Comparison of ENCODE assay signal across 2 fruit fly cellular contexts in genomic region chr3R:5309234-5309798, dm6.
A peak's percentile ranks its signal among the peaks of the same experiment; 100 is the strongest.
TF ChIP-seq lines count a peak whose summit lies in the region.

No protein-coding gene starts in this region.

- TF ChIP-seq CTCF in whole organism, embryonic (GFP tag; optimal IDR thresholded peaks at IDR 0.05; lab: Kevin White, UChicago) = no peak

TF ChIP-seq in whole organism, adult, 20 proteins besides CTCF, POLR2A, EP300 and RAD21:
- TF ChIP-seq CG33017 (tag; optimal IDR thresholded peaks at IDR 0.05; lab: Kevin White, UChicago) = no peak
- peak; percentile 5 for TF ChIP-seq pad (GFP tag; optimal IDR thresholded peaks at IDR 0.05; lab: Kevin White, UChicago)
- peak; percentile 49 for TF ChIP-seq cic (GFP tag; optimal IDR thresholded peaks at IDR 0.05; lab: Kevin White, UChicago)
- TF ChIP-seq kay (GFP tag; lab: Kevin White, UChicago; ENCODE audit: borderline replicate concordance) = peak; percentile 89

TF ChIP-seq in whole organism, embryonic, 481 proteins besides CTCF, POLR2A, EP300 and RAD21:
- no peak for TF ChIP-seq CG10209 (GFP tag; optimal IDR thresholded peaks at IDR 0.05; lab: Kevin White, UChicago)
- no peak for TF ChIP-seq hth (optimal IDR thresholded peaks at IDR 0.05; lab: Kevin White, UChicago)
- no peak for TF ChIP-seq ab (GFP tag; optimal IDR thresholded peaks at IDR 0.05; lab: Kevin White, UChicago)
- TF ChIP-seq CG13296 (GFP tag; optimal IDR thresholded peaks at IDR 0.05; lab: Kevin White, UChicago) = peak; percentile 2
- TF ChIP-seq ATbp (GFP tag; optimal IDR thresholded peaks at IDR 0.05; lab: Kevin White, UChicago) = no peak
- no peak for TF ChIP-seq ac (GFP tag; optimal IDR thresholded peaks at IDR 0.05; lab: Kevin White, UChicago)
- TF ChIP-seq CG6813 (GFP tag; optimal IDR thresholded peaks at IDR 0.05; lab: Kevin White, UChicago) = peak; percentile 28
- no peak for TF ChIP-seq onecut (GFP tag; IDR thresholded peaks at IDR 0.05; lab: Robert Waterston, UW)
- no peak for TF ChIP-seq NC2β (GFP tag; optimal IDR thresholded peaks at IDR 0.05; lab: Kevin White, UChicago)
- peak; percentile 28 for TF ChIP-seq Med (GFP tag; lab: Kevin White, UChicago)
- TF ChIP-seq Ptx1 (GFP tag; IDR thresholded peaks at IDR 0.05; lab: Robert Waterston, UW) = no peak
- TF ChIP-seq fd3F (GFP tag; optimal IDR thresholded peaks at IDR 0.05; lab: Kevin White, UChicago) = no peak
- TF ChIP-seq CG15479 (GFP tag; optimal IDR thresholded peaks at IDR 0.05; lab: Kevin White, UChicago) = no peak
- no peak for TF ChIP-seq Stat92E (GFP tag; optimal IDR thresholded peaks at IDR 0.05; lab: Kevin White, UChicago)
- peak; percentile 22 for TF ChIP-seq BtbVII (GFP tag; optimal IDR thresholded peaks at IDR 0.05; lab: Kevin White, UChicago)
- TF ChIP-seq HmgD (GFP tag; optimal IDR thresholded peaks at IDR 0.05; lab: Kevin White, UChicago) = no peak
- peak; percentile 12 for TF ChIP-seq sd (tag; optimal IDR thresholded peaks at IDR 0.05; lab: Kevin White, UChicago)
- peak; percentile 25 for TF ChIP-seq PHDP (tag; optimal IDR thresholded peaks at IDR 0.05; lab: Kevin White, UChicago)
- peak; percentile 25 for TF ChIP-seq Deaf1 (tag; optimal IDR thresholded peaks at IDR 0.05; lab: Kevin White, UChicago)
- TF ChIP-seq CG13894 (tag; optimal IDR thresholded peaks at IDR 0.05; lab: Kevin White, UChicago) = peak; percentile 19
- TF ChIP-seq pfk (GFP tag; optimal IDR thresholded peaks at IDR 0.05; lab: Kevin White, UChicago) = no peak
- peak; percentile 12 for TF ChIP-seq sens (GFP tag; lab: Kevin White, UChicago)
- TF ChIP-seq exex (tag; optimal IDR thresholded peaks at IDR 0.05; lab: Kevin White, UChicago) = peak; percentile 83
- TF ChIP-seq Bdp1 (GFP tag; optimal IDR thresholded peaks at IDR 0.05; lab: Kevin White, UChicago) = no peak
- TF ChIP-seq CG34376 (GFP tag; optimal IDR thresholded peaks at IDR 0.05; lab: Kevin White, UChicago) = peak; percentile 74
- TF ChIP-seq danr (GFP tag; IDR thresholded peaks at IDR 0.05; lab: Robert Waterston, UW) = no peak
- TF ChIP-seq B-H2 (GFP tag; optimal IDR thresholded peaks at IDR 0.05; lab: Kevin White, UChicago) = peak; percentile 22
- peak; percentile 36 for TF ChIP-seq CG2678 (tag; optimal IDR thresholded peaks at IDR 0.05; lab: Kevin White, UChicago)
- no peak for TF ChIP-seq CG8290 (GFP tag; optimal IDR thresholded peaks at IDR 0.05; lab: Kevin White, UChicago)
- peak in 1 of 2 experiments; percentile 9 for TF ChIP-seq CG8290 (tag; optimal IDR thresholded peaks at IDR 0.05; lab: Kevin White, UChicago)
- TF ChIP-seq CG17359 (tag; optimal IDR thresholded peaks at IDR 0.05; lab: Kevin White, UChicago) = peak; percentile 13
- peak; percentile 88 for TF ChIP-seq sug (tag; optimal IDR thresholded peaks at IDR 0.05; lab: Kevin White, UChicago)
- no peak for TF ChIP-seq wdn (GFP tag; IDR thresholded peaks at IDR 0.05; lab: Robert Waterston, UW)
- no peak for TF ChIP-seq sisA (GFP tag; IDR thresholded peaks at IDR 0.05; lab: Robert Waterston, UW)
- TF ChIP-seq CG13424 (tag; optimal IDR thresholded peaks at IDR 0.05; lab: Kevin White, UChicago) = no peak

Comparison
In these comparisons a context has a peak if more than half of its experiments do, and no peak if none do; other contexts are left out.
1. Of the 1 proteins assayed by ChIP-seq in both whole organism, embryonic and whole organism, adult: peak only in whole organism, embryonic: none; only in whole organism, adult: kay; in both: none; in neither: 0.